Fruit fly (Drosophila melanogaster): ENCODE results near the gene CG13460.

DNA sequence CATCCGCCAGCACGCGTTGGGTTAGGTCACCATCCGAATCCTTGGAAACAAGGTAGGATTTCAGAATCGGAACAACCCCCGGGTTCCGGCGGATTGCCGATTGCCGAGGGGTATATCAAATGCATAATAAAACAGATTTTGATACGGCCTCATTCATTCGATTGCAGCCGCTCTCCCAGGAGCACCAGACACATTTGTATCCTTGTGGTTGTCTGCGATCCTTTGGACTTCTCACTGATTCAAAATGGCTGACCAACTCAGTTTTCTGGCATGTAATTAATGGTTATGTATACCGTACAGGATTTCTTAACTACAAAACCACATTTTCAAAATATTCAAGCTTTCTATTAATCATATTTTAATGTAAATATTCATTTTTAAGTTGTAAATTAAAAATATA lies 13.9 kb downstream of the CG13460 start:
- TF ChIP-seq toe (GFP tag; optimal IDR thresholded peaks at IDR 0.05) (no peak), kay (GFP tag; ENCODE audit: borderline replicate concordance) (no peak), tj (GFP tag; optimal IDR thresholded peaks at IDR 0.05) (no peak), CG5204 (GFP tag; optimal IDR thresholded peaks at IDR 0.05) (no peak), CG12768 (GFP tag; optimal IDR thresholded peaks at IDR 0.05) (no peak), ovo (GFP tag; optimal IDR thresholded peaks at IDR 0.05) (no peak)

Measured in whole organism, adult.